Worm (Caenorhabditis elegans) whole organism, L2 larva: Measurements from ENCODE around the gene fbxb-11.
"Not testable (repeated sequence)": the region's sequence is repeated elsewhere in the genome, so short reads cannot be mapped to it uniquely, and the experiment has no call there.

ENCODE experiments used
- C34F6.9 ChIP-seq: fragments of 150-350 bp; optimal IDR thresholded peaks from 2 replicates; lab custom pipeline; 2014; ENCODE audit warnings: missing biosample characterization, missing genetic modification characterization
- R02D3.7 ChIP-seq: fragments of 150-350 bp; optimal IDR thresholded peaks from 2 replicates; lab custom pipeline; 2014; ENCODE audit warnings: missing biosample characterization, missing genetic modification characterization
- ZK546.5 ChIP-seq: sonication (generic microtip); optimal IDR thresholded peaks from 2 replicates; lab custom pipeline; 2017; ENCODE audit warnings: missing biosample characterization, missing genetic modification characterization
- blmp-1 ChIP-seq: sonication (generic microtip); optimal IDR thresholded peaks from 2 replicates; lab custom pipeline; 2017; ENCODE audit warnings: missing genetic modification characterization, mild to moderate bottlenecking, missing compliant biosample characterization, antibody characterized with exemption, moderate library complexity; ENCODE audit not compliant: insufficient read depth
- crh-2 ChIP-seq: sonication (generic microtip); optimal IDR thresholded peaks from 2 replicates; lab custom pipeline; 2017; ENCODE audit warnings: missing biosample characterization, missing genetic modification characterization
- egl-27 ChIP-seq: sonication (generic microtip); optimal IDR thresholded peaks from 3 replicates; lab custom pipeline; 2017; ENCODE audit warnings: missing biosample characterization, missing genetic modification reagents, missing genetic modification characterization
- elt-3 ChIP-seq: sonication (generic microtip); optimal IDR thresholded peaks from 2 replicates; lab custom pipeline; 2017; ENCODE audit warnings: missing biosample characterization, missing genetic modification characterization
- fos-1 ChIP-seq: fragments of 150-350 bp; optimal IDR thresholded peaks from 2 replicates; lab custom pipeline; 2014; ENCODE audit warnings: missing biosample characterization, missing genetic modification characterization
- gmeb-1 ChIP-seq: fragments of 150-350 bp; optimal IDR thresholded peaks from 2 replicates; lab custom pipeline; 2014; ENCODE audit warnings: missing biosample characterization, missing genetic modification characterization
- lin-11 ChIP-seq: fragments of 150-350 bp; sonication (generic microtip); optimal IDR thresholded peaks from 2 replicates; lab custom pipeline; 2014; ENCODE audit warnings: missing biosample characterization, missing genetic modification characterization, inconsistent platforms, mixed read lengths
- lin-13 ChIP-seq: fragments of 150-350 bp; optimal IDR thresholded peaks from 2 replicates; lab custom pipeline; 2014; ENCODE audit warnings: missing biosample characterization, missing genetic modification reagents, missing genetic modification characterization
- mab-5 ChIP-seq: fragments of 150-350 bp; optimal IDR thresholded peaks from 2 replicates; lab custom pipeline; 2014; ENCODE audit warnings: missing biosample characterization, missing genetic modification characterization
- mdl-1 ChIP-seq, 2 experiments: fragments of 150-350 bp in 1 of 2; sonication (generic microtip) in 1 of 2; optimal IDR thresholded peaks; 2 replicates each; lab custom pipeline; 2017; ENCODE audit warnings: missing biosample characterization in 2 of 2, missing genetic modification characterization in 2 of 2
- nhr-23 ChIP-seq: fragments of 150-350 bp; optimal IDR thresholded peaks from 2 replicates; lab custom pipeline; 2014; ENCODE audit warnings: missing biosample characterization, missing genetic modification reagents, missing genetic modification characterization
- nhr-77 ChIP-seq: fragments of 150-350 bp; optimal IDR thresholded peaks from 2 replicates; lab custom pipeline; 2014; ENCODE audit warnings: missing biosample characterization, missing genetic modification characterization
- sem-4 ChIP-seq: fragments of 150-350 bp; optimal IDR thresholded peaks from 2 replicates; lab custom pipeline; 2014; ENCODE audit warnings: missing biosample characterization, missing genetic modification reagents, missing genetic modification characterization
- skn-1 ChIP-seq: sonication (generic microtip); optimal IDR thresholded peaks from 2 replicates; lab custom pipeline; 2017; ENCODE audit warnings: missing biosample characterization, missing genetic modification characterization
- sma-9 ChIP-seq, 2 experiments: fragments of 150-350 bp in 1 of 2; sonication (generic microtip) in 1 of 2; optimal IDR thresholded peaks; 2 replicates each; lab custom pipeline; 2014 to 2016; ENCODE audit warnings: missing genetic modification characterization in 2 of 2, mild to moderate bottlenecking in 1 of 2, missing biosample characterization in 1 of 2, missing compliant biosample characterization in 1 of 2, missing genetic modification reagents in 1 of 2, moderate library complexity in 1 of 2
- unc-55 ChIP-seq: fragments of 150-350 bp; sonication (generic microtip); optimal IDR thresholded peaks from 3 replicates; lab custom pipeline; 2014; ENCODE audit warnings: missing biosample characterization, missing genetic modification reagents, missing genetic modification characterization
- ztf-1 ChIP-seq: fragments of 200-800 bp; sonication (Bioruptor generic); conservative IDR thresholded peaks from 2 replicates; pipeline ENCODE4 v1.3.6; 2022; ENCODE audit warnings: missing genetic modification characterization, missing compliant biosample characterization

Gene fbxb-11

ce11 chrII:1766715-1767114 lies 42.3 kb downstream of the fbxb-11 start:
- no peak for TF ChIP-seq mdl-1 (tag; optimal IDR thresholded peaks at IDR 0.05; lab: Kevin White, UChicago)
- no peak for TF ChIP-seq sem-4 (tag; lab: Kevin White, UChicago)
- no peak for TF ChIP-seq C34F6.9
- no peak for TF ChIP-seq lin-11
- TF ChIP-seq crh-2 (tag; lab: Kevin White, UChicago) = no peak
- TF ChIP-seq R02D3.7 (tag; lab: Kevin White, UChicago) = no peak
- no peak for TF ChIP-seq elt-3
- TF ChIP-seq lin-13 (GFP tag; lab: Kevin White, UChicago) = no peak
- no peak for TF ChIP-seq unc-55 (GFP tag; lab: Kevin White, UChicago)
- no peak for TF ChIP-seq ztf-1 (GFP tag; lab: Robert Waterston, UW)
- no peak for TF ChIP-seq gmeb-1 (tag; lab: Kevin White, UChicago)

ce11 chrII:1767458-1767857 lies 43.0 kb downstream of the fbxb-11 start:
- TF ChIP-seq fos-1 = peak; percentile 34

DNA sequence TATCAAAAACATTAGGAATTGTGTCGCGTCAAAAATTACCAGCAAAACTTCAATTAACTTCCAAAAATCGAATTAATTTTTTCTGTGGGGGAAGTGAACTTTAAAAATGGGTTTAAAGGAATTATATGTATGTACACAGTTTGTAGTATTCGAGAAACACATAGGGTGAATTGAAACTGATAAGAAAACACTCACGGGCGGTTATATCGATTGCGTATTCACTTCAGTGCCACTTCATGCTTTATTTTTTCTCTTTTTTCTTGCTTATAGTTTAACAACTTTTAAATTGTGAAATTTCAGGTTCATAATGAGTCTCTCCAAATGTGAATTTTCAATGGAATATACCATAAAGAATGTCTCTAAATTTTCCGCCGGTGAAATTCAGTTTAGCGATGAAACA lies 46.9 kb downstream of the fbxb-11 start, which contains the start of gene math-26:
Gene math-26, plus strand, starts transcription at position 301 of the 400 bp plus-strand sequence.
- not testable (repeated sequence) for TF ChIP-seq skn-1 (tag; lab: Kevin White, UChicago); mdl-1 (tag; optimal IDR thresholded peaks at IDR 0.05; lab: Kevin White, UChicago); egl-27
- TF ChIP-seq, all 48 proteins: peak for 0; not testable (repeated sequence) for 48

- TF ChIP-seq nhr-77 (no peak), nhr-23 (tag; lab: Kevin White, UChicago) (no peak), mab-5 (tag; lab: Kevin White, UChicago) (no peak), ZK546.5 (tag; lab: Kevin White, UChicago) (no peak), lin-13 (GFP tag; lab: Kevin White, UChicago) (no peak)
These were observed 47.4 kb downstream of the fbxb-11 start, which contains the start of gene math-3 for ce11 chrII:1771785-1772184. Gene math-3 (plus strand): TSS chrII:1772085.

DNA sequence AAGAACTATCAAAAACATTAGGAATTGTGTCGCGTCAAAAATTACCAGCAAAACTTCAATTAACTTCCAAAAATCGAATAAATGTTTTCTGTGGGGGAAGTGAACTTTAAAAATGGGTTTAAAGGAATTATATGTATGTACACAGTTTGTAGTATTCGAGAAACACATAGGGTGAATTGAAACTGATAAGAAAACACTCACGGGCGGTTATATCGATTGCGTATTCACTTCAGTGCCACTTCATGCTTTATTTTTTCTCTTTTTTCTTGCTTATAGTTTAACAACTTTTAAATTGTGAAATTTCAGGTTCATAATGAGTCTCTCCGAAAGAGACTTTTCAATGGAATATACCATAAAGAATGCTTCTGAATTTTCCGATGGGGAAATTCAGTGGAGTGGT lies 50.8 kb downstream of the fbxb-11 start, which contains the start of gene F36H5.14:
Gene F36H5.14, plus strand, starts transcription at position 301 of the 400 bp plus-strand sequence.
- not testable (repeated sequence) for TF ChIP-seq blmp-1 (tag; lab: Kevin White, UChicago); ztf-1 (GFP tag; lab: Robert Waterston, UW); sma-9 (GFP tag; optimal IDR thresholded peaks at IDR 0.05; lab: Kevin White, UChicago); sma-9 (tag; optimal IDR thresholded peaks at IDR 0.05; lab: Kevin White, UChicago)
